Worm (Caenorhabditis elegans): ENCODE results near the gene F31F4.17.

DNA sequence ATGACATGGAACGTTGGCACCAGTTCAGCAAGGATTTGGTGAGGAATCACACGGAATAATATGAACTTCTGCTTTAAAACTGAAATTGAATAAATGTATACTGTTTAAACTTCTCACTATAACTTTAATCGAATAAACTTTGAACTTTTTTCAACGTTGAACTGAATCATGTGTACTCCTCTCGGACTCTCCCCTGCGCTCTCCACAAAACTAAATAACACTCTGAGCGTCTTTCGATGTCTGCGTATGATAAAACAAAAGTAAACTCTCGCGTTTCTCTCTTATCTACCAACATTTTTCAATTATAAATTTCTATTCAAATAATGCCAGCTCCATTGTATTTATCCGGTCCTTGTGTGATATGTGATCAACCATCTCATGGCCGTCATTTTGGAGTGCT, 28.3 kb downstream of the F31F4.17 start:
- TF ChIP-seq lin-39 (tag; optimal IDR thresholded peaks at IDR 0.05) = no peak
- no peak for TF ChIP-seq spr-1 (tag; optimal IDR thresholded peaks at IDR 0.05)
- no peak for TF ChIP-seq mep-1 (tag; optimal IDR thresholded peaks at IDR 0.05)
- TF ChIP-seq nhr-76 (tag; optimal IDR thresholded peaks at IDR 0.05) = no peak
- TF ChIP-seq fos-1 (tag; optimal IDR thresholded peaks at IDR 0.05) = no peak
- no peak for TF ChIP-seq pqm-1 (tag; optimal IDR thresholded peaks at IDR 0.05)
- peak; percentile 10 for TF ChIP-seq hlh-30 (tag; optimal IDR thresholded peaks at IDR 0.05; ENCODE audit: insufficient read depth)
- no peak for TF ChIP-seq ctbp-1 (GFP tag; IDR thresholded peaks at IDR 0.05)

Data from whole organism, L4 larva.